Fruit fly (Drosophila melanogaster) Kc167 (cell line): ENCODE results near the gene CG7227.

Source experiments
- Myc ChIP-seq: fragments of >200 bp; optimal IDR thresholded peaks from 2 replicates; lab custom pipeline; 2017; ENCODE audit warnings: missing external identifiers
- Sin3A ChIP-seq: fragments of >200 bp; optimal IDR thresholded peaks from 2 replicates; lab custom pipeline; 2018; ENCODE audit warnings: missing external identifiers
- h ChIP-seq: fragments of >200 bp; optimal IDR thresholded peaks from 3 replicates; lab custom pipeline; 2018; ENCODE audit warnings: missing external identifiers
- insv ChIP-seq: fragments of >200 bp; optimal IDR thresholded peaks from 3 replicates; lab custom pipeline; 2018; ENCODE audit warnings: missing external identifiers
- psq ChIP-seq: fragments of >200 bp; optimal IDR thresholded peaks from 2 replicates; lab custom pipeline; 2017; ENCODE audit warnings: missing external identifiers
- ttk ChIP-seq: sonication (Bioruptor generic); optimal IDR thresholded peaks from 2 replicates; lab custom pipeline; 2017; ENCODE audit warnings: missing external identifiers

DNA sequence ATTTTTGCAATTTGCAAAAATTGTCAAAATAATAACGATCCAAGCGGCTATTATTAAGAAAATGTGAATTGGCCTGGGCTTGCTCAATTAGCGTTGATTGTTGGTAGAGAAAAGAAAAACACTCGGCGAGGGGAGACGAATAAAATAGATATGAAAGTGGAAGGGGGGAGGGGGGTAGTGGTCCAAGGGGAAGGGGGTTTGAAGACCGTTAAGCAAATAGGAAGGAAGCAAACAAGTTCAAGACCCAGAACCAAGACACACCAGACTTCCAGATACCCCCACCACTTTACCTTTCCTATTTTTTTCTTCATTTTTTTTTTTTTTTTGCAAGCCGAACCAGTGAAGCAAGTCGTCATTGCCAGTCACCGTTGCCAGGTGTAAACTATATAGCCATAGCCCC is 28.6 kb downstream of the CG7227 start:
- TF ChIP-seq Myc (lab: Kevin White, UChicago) (no peak), psq (no peak), h (lab: Kevin White, UChicago) (no peak), Sin3A (lab: Kevin White, UChicago) (no peak), ttk (no peak), insv (lab: Kevin White, UChicago) (no peak)
